Worm (Caenorhabditis elegans): ENCODE results near the gene F17A2.13.
"Not testable (repeated sequence)": the region's sequence is repeated elsewhere in the genome, so short reads cannot be mapped to it uniquely, and the experiment has no call there.

Gene F17A2.13

ce11 chrX:12288254-12288653 is 33.2 kb upstream of the F17A2.13 start, which contains the start of gene C04B4.5:
Gene C04B4.5, minus strand, starts transcription at chrX:12288354.
- TF ChIP-seq tra-4 (tag; optimal IDR thresholded peaks at IDR 0.05) = no peak
- TF ChIP-seq ama-1 (optimal IDR thresholded peaks at IDR 0.05) = no peak
- TF ChIP-seq ceh-36 (tag; optimal IDR thresholded peaks at IDR 0.05) = no peak
- no peak for TF ChIP-seq flt-1 (GFP tag; IDR thresholded peaks at IDR 0.05)
- TF ChIP-seq tbx-37 (GFP tag; conservative IDR thresholded peaks at IDR 0.05) = no peak

- TF ChIP-seq tra-4 (tag; optimal IDR thresholded peaks at IDR 0.05) (no peak), pes-1 (GFP tag; IDR thresholded peaks at IDR 0.05) (no peak), flt-1 (GFP tag; IDR thresholded peaks at IDR 0.05) (no peak), tbx-37 (GFP tag; conservative IDR thresholded peaks at IDR 0.05) (no peak), ceh-13 (GFP tag; optimal IDR thresholded peaks at IDR 0.05) (no peak), B0310.2 (tag; optimal IDR thresholded peaks at IDR 0.05) (no peak), hmbx-1 (tag; optimal IDR thresholded peaks at IDR 0.05) (no peak), ama-1 (optimal IDR thresholded peaks at IDR 0.05) (no peak), F13C5.2 (tag; optimal IDR thresholded peaks at IDR 0.05) (no peak), tbx-11 (GFP tag; IDR thresholded peaks at IDR 0.05) (no peak), hmg-4 (GFP tag; optimal IDR thresholded peaks at IDR 0.05) (no peak), scrt-1 (GFP tag; IDR thresholded peaks at IDR 0.05) (no peak), ceh-36 (tag; optimal IDR thresholded peaks at IDR 0.05) (no peak), hnd-1 (tag; optimal IDR thresholded peaks at IDR 0.05) (no peak), aly-1 (tag; optimal IDR thresholded peaks at IDR 0.05) (no peak), sea-1 (GFP tag; conservative IDR thresholded peaks at IDR 0.05) (no peak)
Measured at ce11 chrX:12290539-12290938, 30.9 kb upstream of the F17A2.13 start, which contains the start of gene C04B4.4. Gene C04B4.4, plus strand, starts transcription at chrX:12290839.

- no peak for TF ChIP-seq ceh-13 (GFP tag; optimal IDR thresholded peaks at IDR 0.05)
- no peak for TF ChIP-seq hmbx-1 (tag; optimal IDR thresholded peaks at IDR 0.05)
- no peak for TF ChIP-seq sea-1 (GFP tag; conservative IDR thresholded peaks at IDR 0.05)
- TF ChIP-seq flt-1 (GFP tag; IDR thresholded peaks at IDR 0.05) = no peak
- TF ChIP-seq ets-7 (tag; optimal IDR thresholded peaks at IDR 0.05) = no peak
- no peak for TF ChIP-seq scrt-1 (GFP tag; IDR thresholded peaks at IDR 0.05)
- TF ChIP-seq pes-1 (GFP tag; IDR thresholded peaks at IDR 0.05) = no peak
- TF ChIP-seq tbx-11 (GFP tag; IDR thresholded peaks at IDR 0.05) = no peak
- TF ChIP-seq hmg-4 (GFP tag; optimal IDR thresholded peaks at IDR 0.05) = no peak
- TF ChIP-seq F13C5.2 (tag; optimal IDR thresholded peaks at IDR 0.05) = no peak
- TF ChIP-seq B0310.2 (tag; optimal IDR thresholded peaks at IDR 0.05) = no peak
- no peak for TF ChIP-seq hnd-1 (tag; optimal IDR thresholded peaks at IDR 0.05)
- TF ChIP-seq ceh-36 (tag; optimal IDR thresholded peaks at IDR 0.05) = no peak
- no peak for TF ChIP-seq tra-4 (tag; optimal IDR thresholded peaks at IDR 0.05)
- TF ChIP-seq ama-1 (optimal IDR thresholded peaks at IDR 0.05) = no peak
- TF ChIP-seq tbx-37 (GFP tag; conservative IDR thresholded peaks at IDR 0.05) = no peak
- no peak for TF ChIP-seq aly-1 (tag; optimal IDR thresholded peaks at IDR 0.05)
Measured at ce11 chrX:12294263-12294662, 27.2 kb upstream of the F17A2.13 start, which contains the start of gene W06D11.1. Gene W06D11.1, plus strand, starts transcription at chrX:12294563.

DNA sequence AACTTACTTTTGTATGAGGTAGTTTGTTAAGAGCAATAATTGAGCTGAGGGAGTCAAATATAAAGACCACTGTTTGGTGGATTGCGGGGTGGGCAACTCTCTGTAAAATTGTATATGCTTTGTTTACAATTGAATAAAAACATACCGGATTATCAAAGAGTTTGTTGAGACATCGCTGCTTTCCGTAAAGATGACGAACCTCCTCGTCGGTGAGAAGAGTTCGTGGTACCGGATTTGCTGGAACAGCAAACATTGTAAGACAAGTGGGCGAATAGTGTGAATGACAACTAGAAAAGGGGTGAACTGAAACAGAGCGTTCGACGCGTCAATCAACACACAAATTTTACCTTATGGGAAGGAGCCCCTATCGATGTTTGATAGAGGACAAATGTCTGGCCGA is 25.1 kb upstream of the F17A2.13 start, which contains the start of gene W06D11.2:
TSS of gene W06D11.2 (minus strand) at position 339 of the 400 bp plus-strand sequence.
- TF ChIP-seq hmbx-1 (tag; optimal IDR thresholded peaks at IDR 0.05) (no peak), B0310.2 (tag; optimal IDR thresholded peaks at IDR 0.05) (no peak), hnd-1 (tag; optimal IDR thresholded peaks at IDR 0.05) (no peak), pes-1 (GFP tag; IDR thresholded peaks at IDR 0.05) (no peak), flt-1 (GFP tag; IDR thresholded peaks at IDR 0.05) (no peak), tbx-11 (GFP tag; IDR thresholded peaks at IDR 0.05) (no peak), sea-1 (GFP tag; conservative IDR thresholded peaks at IDR 0.05) (no peak), ama-1 (optimal IDR thresholded peaks at IDR 0.05) (no peak), ets-7 (tag; optimal IDR thresholded peaks at IDR 0.05) (no peak), ceh-13 (GFP tag; optimal IDR thresholded peaks at IDR 0.05) (no peak), scrt-1 (GFP tag; IDR thresholded peaks at IDR 0.05) (no peak), tbx-37 (GFP tag; conservative IDR thresholded peaks at IDR 0.05) (no peak), aly-1 (tag; optimal IDR thresholded peaks at IDR 0.05) (no peak), hmg-4 (GFP tag; optimal IDR thresholded peaks at IDR 0.05) (no peak), F13C5.2 (tag; optimal IDR thresholded peaks at IDR 0.05) (no peak)

DNA sequence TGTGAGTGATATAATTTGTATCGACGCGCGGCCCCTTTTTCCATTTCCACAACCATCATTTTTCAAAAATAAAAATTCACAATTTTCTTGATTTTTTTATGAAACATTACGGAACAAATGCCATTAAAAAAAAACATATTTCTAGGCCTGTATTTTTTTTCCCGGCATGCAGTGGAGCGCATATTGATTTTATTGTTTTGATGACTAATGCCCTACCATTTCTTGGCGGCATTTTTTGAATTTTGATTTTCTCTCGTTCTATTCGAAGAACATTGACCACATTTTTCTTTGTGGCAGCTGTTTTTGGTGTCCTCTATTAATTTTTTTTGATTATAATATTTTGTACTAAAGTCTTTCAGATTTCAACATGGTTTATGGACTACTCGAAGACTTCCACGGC is 23.1 kb upstream of the F17A2.13 start, which contains the start of gene W06D11.3:
TSS of gene W06D11.3 (plus strand) at position 360 of the 400 bp plus-strand sequence.
- TF ChIP-seq aly-1 (tag; optimal IDR thresholded peaks at IDR 0.05) = no peak

DNA sequence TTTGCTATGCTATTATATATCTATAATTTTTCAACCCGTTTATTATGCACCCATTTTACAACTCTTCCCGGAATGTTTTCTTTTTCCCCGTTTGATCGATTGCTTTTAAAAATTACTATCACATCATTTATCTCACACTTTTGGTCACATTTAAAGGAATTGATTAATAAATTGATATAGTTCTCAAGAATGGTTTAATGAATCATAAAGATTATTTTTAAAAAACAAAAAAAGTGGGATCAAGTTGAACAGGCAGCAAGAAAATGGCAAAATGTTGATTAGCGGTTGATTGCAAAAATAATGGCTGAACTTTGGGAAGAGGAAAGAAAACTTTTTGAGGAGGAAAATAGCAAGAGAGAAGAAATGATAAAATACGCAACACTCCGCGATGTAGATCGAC is 21.6 kb upstream of the F17A2.13 start, which contains the start of gene W06D11.5:
TSS of gene W06D11.5 (plus strand) at position 301 of the 400 bp plus-strand sequence.
- TF ChIP-seq ceh-36 (tag; optimal IDR thresholded peaks at IDR 0.05) (no peak), tra-4 (tag; optimal IDR thresholded peaks at IDR 0.05) (no peak), hnd-1 (tag; optimal IDR thresholded peaks at IDR 0.05) (no peak), flt-1 (GFP tag; IDR thresholded peaks at IDR 0.05) (no peak), hmbx-1 (tag; optimal IDR thresholded peaks at IDR 0.05) (no peak), tbx-11 (GFP tag; IDR thresholded peaks at IDR 0.05) (no peak), hmg-4 (GFP tag; optimal IDR thresholded peaks at IDR 0.05) (no peak), ceh-13 (GFP tag; optimal IDR thresholded peaks at IDR 0.05) (no peak), ama-1 (optimal IDR thresholded peaks at IDR 0.05) (no peak), B0310.2 (tag; optimal IDR thresholded peaks at IDR 0.05) (no peak), scrt-1 (GFP tag; IDR thresholded peaks at IDR 0.05) (no peak), ets-7 (tag; optimal IDR thresholded peaks at IDR 0.05) (no peak), tbx-37 (GFP tag; conservative IDR thresholded peaks at IDR 0.05) (no peak), sea-1 (GFP tag; conservative IDR thresholded peaks at IDR 0.05) (no peak), pes-1 (GFP tag; IDR thresholded peaks at IDR 0.05) (no peak), aly-1 (tag; optimal IDR thresholded peaks at IDR 0.05) (no peak), F13C5.2 (tag; optimal IDR thresholded peaks at IDR 0.05) (no peak)

DNA sequence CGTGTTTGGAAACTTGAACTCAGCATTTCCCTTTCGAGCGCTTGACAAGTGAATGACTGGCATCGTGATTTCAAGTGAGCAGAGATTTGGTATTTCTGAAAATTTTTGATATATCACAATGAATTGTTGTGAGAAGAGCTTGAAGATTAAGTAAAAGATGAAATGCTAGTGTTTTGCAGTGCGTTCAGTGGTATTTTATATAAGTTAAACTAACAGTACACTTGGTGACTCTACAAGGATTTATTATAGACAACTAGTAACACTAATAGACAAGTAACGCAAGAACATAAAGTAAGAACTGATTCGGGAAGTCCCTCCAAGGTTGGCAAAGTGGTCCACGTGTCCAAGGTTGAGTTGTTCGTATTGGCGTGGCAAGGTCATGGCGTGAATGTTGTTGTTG is 18.7 kb upstream of the F17A2.13 start, which contains the start of gene dot-1.3:
TSS of gene dot-1.3 (minus strand) at position 101 of the 400 bp plus-strand sequence.
- not testable (repeated sequence) for TF ChIP-seq tbx-37 (GFP tag; conservative IDR thresholded peaks at IDR 0.05); tbx-11 (GFP tag; IDR thresholded peaks at IDR 0.05); hmg-4 (GFP tag; optimal IDR thresholded peaks at IDR 0.05)
